Worm (Caenorhabditis elegans) whole organism, mixed stage, embryonic: ENCODE results near the gene F40G12.7.

Experiments
- ceh-39 ChIP-seq: fragments of 150-350 bp; optimal IDR thresholded peaks from 2 replicates; lab custom pipeline; 2014; ENCODE audit warnings: missing biosample characterization, missing genetic modification characterization
- ces-1 ChIP-seq: fragments of 150-350 bp; optimal IDR thresholded peaks from 2 replicates; lab custom pipeline; 2014; ENCODE audit warnings: missing biosample characterization, missing genetic modification reagents, missing genetic modification characterization
- nhr-237 ChIP-seq: fragments of 150-350 bp; optimal IDR thresholded peaks from 2 replicates; lab custom pipeline; 2014; ENCODE audit warnings: missing biosample characterization, missing genetic modification characterization
- pha-4 ChIP-seq: fragments of 150-350 bp; optimal IDR thresholded peaks from 2 replicates; lab custom pipeline; 2018; ENCODE audit warnings: missing biosample characterization, missing genetic modification reagents, missing genetic modification characterization
- snpc-4 ChIP-seq: fragments of 150-350 bp; optimal IDR thresholded peaks from 2 replicates; lab custom pipeline; 2014; ENCODE audit warnings: missing biosample characterization, missing genetic modification characterization
- sptf-1 ChIP-seq: sonication (generic microtip); optimal IDR thresholded peaks from 2 replicates; lab custom pipeline; 2017; ENCODE audit warnings: mild to moderate bottlenecking, missing genetic modification characterization, moderate library complexity, missing compliant biosample characterization
- tbx-8 ChIP-seq: fragments of 200-800 bp; sonication (Bioruptor generic); optimal IDR thresholded peaks from 2 replicates; lab custom pipeline; 2018; ENCODE audit warnings: mild to moderate bottlenecking, missing genetic modification characterization, moderate library complexity, missing compliant biosample characterization
- unc-120 ChIP-seq: sonication (generic microtip); optimal IDR thresholded peaks from 2 replicates; lab custom pipeline; 2017; ENCODE audit warnings: missing genetic modification characterization, missing compliant biosample characterization; ENCODE audit not compliant: poor library complexity, severe bottlenecking

DNA sequence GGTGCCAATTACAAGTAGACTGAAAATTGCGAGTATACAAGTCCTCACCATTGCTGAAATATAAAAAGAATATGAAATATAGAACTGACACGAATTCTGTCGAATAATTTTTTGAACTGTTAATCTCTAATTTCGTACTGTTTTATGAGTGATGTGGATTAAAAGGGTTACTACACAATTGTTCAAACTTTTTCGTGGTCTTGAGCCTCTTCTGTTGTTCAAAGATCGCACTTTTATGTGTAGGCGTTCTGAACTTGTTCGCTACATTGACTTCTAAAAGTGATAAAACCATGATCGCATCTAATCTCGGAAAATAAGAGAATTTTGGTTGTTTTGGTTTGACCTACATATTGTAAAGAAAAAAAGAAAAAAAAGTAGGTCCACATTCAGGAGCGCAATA is 26.3 kb upstream of the F40G12.7 start, which contains the start of gene K02E11.4:
- TF ChIP-seq pha-4, result no peak
- no peak for TF ChIP-seq unc-120
- no peak for TF ChIP-seq ceh-39 (tag; lab: Kevin White, UChicago)
- TF ChIP-seq ces-1 (GFP tag; lab: Kevin White, UChicago), result no peak
- no peak for TF ChIP-seq snpc-4 (tag; lab: Kevin White, UChicago)
- no peak for TF ChIP-seq sptf-1 (tag; lab: Kevin White, UChicago)
- TF ChIP-seq tbx-8 (GFP tag; lab: Kevin White, UChicago), result no peak
- TF ChIP-seq nhr-237 (tag; lab: Kevin White, UChicago), result no peak
